Fruit fly (Drosophila melanogaster) whole organism, wandering third instar larva: ENCODE results near the gene CG31928.

ENCODE experiments used
- CG32264 ChIP-seq: fragments of 200-800 bp; sonication (Bioruptor generic); optimal IDR thresholded peaks from 2 replicates; lab custom pipeline; 2016; ENCODE audit warnings: missing biosample characterization, missing genetic modification characterization
- Dif ChIP-seq: fragments of 200-275, 200-300 bp; sonication (Bioruptor generic); optimal IDR thresholded peaks from 2 replicates; lab custom pipeline; 2018; ENCODE audit warnings: missing biosample characterization, missing genetic modification characterization; ENCODE audit not compliant: partially characterized antibody
- N ChIP-seq: fragments of >200 bp; optimal IDR thresholded peaks from 2 replicates; lab custom pipeline; 2018; ENCODE audit warnings: missing biosample characterization, missing external identifiers, missing genetic modification characterization
- OdsH ChIP-seq: fragments of 200-800 bp; sonication (Bioruptor generic); optimal IDR thresholded peaks from 2 replicates; lab custom pipeline; 2016; ENCODE audit warnings: missing biosample characterization, mild to moderate bottlenecking, missing genetic modification characterization
- dsf ChIP-seq: sonication (Bioruptor generic); optimal IDR thresholded peaks from 2 replicates; lab custom pipeline; 2016; ENCODE audit warnings: missing biosample characterization, missing genetic modification characterization, borderline replicate concordance
- ey ChIP-seq: fragments of 200-800 bp; sonication (Bioruptor generic); optimal IDR thresholded peaks from 2 replicates; lab custom pipeline; 2016; ENCODE audit warnings: missing biosample characterization, missing genetic modification characterization
- pan ChIP-seq: fragments of >200 bp; optimal IDR thresholded peaks from 2 replicates; lab custom pipeline; 2017
- psq ChIP-seq: fragments of 200-800 bp; sonication (Bioruptor generic); optimal IDR thresholded peaks from 3 replicates; lab custom pipeline; 2017; ENCODE audit warnings: missing biosample characterization, mild to moderate bottlenecking, missing genetic modification characterization, moderate library complexity
- sv ChIP-seq: fragments of 200-800 bp; sonication (Bioruptor generic); optimal IDR thresholded peaks from 3 replicates; lab custom pipeline; 2016; ENCODE audit warnings: missing biosample characterization, missing genetic modification characterization
- tai ChIP-seq: sonication (Bioruptor generic); optimal IDR thresholded peaks from 2 replicates; lab custom pipeline; 2016; ENCODE audit warnings: missing biosample characterization, missing genetic modification characterization
- usp ChIP-seq: fragments of >200 bp; optimal IDR thresholded peaks from 2 replicates; lab custom pipeline; 2017; ENCODE audit warnings: missing biosample characterization, missing genetic modification characterization

dm6 chr2L:1478488-1478887 is 13.6 kb upstream of the CG31928 start:
- TF ChIP-seq pan (lab: Kevin White, UChicago) (no peak), N (GFP tag; lab: Kevin White, UChicago) (no peak), psq (GFP tag; lab: Kevin White, UChicago) (no peak), OdsH (GFP tag; lab: Kevin White, UChicago) (no peak), tai (GFP tag; lab: Kevin White, UChicago) (no peak), CG32264 (GFP tag; lab: Kevin White, UChicago) (no peak), ey (no peak), sv (GFP tag; lab: Kevin White, UChicago) (no peak), Dif (GFP tag; lab: Kevin White, UChicago) (no peak), usp (no peak), dsf (no peak)
